Worm (Caenorhabditis elegans) whole organism, L4 larva: ENCODE measurements around the gene F53F4.2.
A peak's percentile ranks its signal among the peaks of the same experiment; 100 is the strongest.

Experiments used
- D1046.2 ChIP-seq: fragments of 200-800 bp; sonication (Bioruptor generic); IDR thresholded peaks from 2 replicates; pipeline ENCODE4 v1.3.6; 2022; ENCODE audit warnings: missing genetic modification characterization, missing compliant biosample characterization
- R02D3.7 ChIP-seq: fragments of 150-350 bp; sonication (generic microtip); optimal IDR thresholded peaks from 3 replicates; lab custom pipeline; 2014; ENCODE audit warnings: missing biosample characterization, missing genetic modification characterization
- T20F7.1 ChIP-seq: fragments of 200-800 bp; sonication (Bioruptor generic); optimal IDR thresholded peaks from 2 replicates; lab custom pipeline; 2018; ENCODE audit warnings: mild to moderate bottlenecking, missing genetic modification characterization, missing compliant biosample characterization
- Y48G9A.11 ChIP-seq: fragments of 200-800 bp; sonication (Bioruptor generic); IDR thresholded peaks from 2 replicates; pipeline ENCODE4 v1.3.6; 2022; ENCODE audit warnings: missing genetic modification reagents, missing genetic modification characterization, missing compliant biosample characterization
- Y5F2A.4 ChIP-seq: fragments of 200-800 bp; sonication (Bioruptor generic); optimal IDR thresholded peaks from 2 replicates; lab custom pipeline; 2018; ENCODE audit warnings: mild to moderate bottlenecking, missing genetic modification characterization, missing compliant biosample characterization
- ZK546.5 ChIP-seq, 2 experiments: sonication (generic microtip); optimal IDR thresholded peaks; 2 replicates each; lab custom pipeline; 2017; ENCODE audit warnings: missing biosample characterization in 2 of 2, missing genetic modification characterization in 2 of 2
- aha-1 ChIP-seq: fragments of 150-350 bp; peaks from one replicate; lab custom pipeline; 2014; ENCODE audit warnings: missing biosample characterization, missing genetic modification characterization
- arid-1 ChIP-seq: fragments of 200-800 bp; sonication (Bioruptor generic); conservative IDR thresholded peaks from 2 replicates; pipeline ENCODE4 v1.3.6; 2022; ENCODE audit warnings: missing genetic modification reagents, missing genetic modification characterization, missing compliant biosample characterization
- ceh-20 ChIP-seq: fragments of 200-800 bp; sonication (Bioruptor generic); IDR thresholded peaks from 2 replicates; pipeline ENCODE4 v1.3.6; 2022; ENCODE audit warnings: missing genetic modification reagents, missing genetic modification characterization, missing compliant biosample characterization
- dmd-6 ChIP-seq: fragments of 200-800 bp; sonication (Bioruptor generic); IDR thresholded peaks from 2 replicates; pipeline ENCODE4 v1.3.6; 2022; ENCODE audit warnings: missing genetic modification reagents, missing genetic modification characterization, missing compliant biosample characterization
- dpl-1 ChIP-seq: fragments of 150-350 bp; optimal IDR thresholded peaks from 2 replicates; lab custom pipeline; 2014; ENCODE audit warnings: missing biosample characterization, missing genetic modification reagents, missing genetic modification characterization
- dve-1 ChIP-seq: sonication (generic microtip); optimal IDR thresholded peaks from 2 replicates; lab custom pipeline; 2017; ENCODE audit warnings: antibody characterized with exemption, mild to moderate bottlenecking, missing genetic modification characterization, missing compliant biosample characterization; ENCODE audit not compliant: insufficient read depth
- egl-27 ChIP-seq: sonication (generic microtip); optimal IDR thresholded peaks from 3 replicates; lab custom pipeline; 2017; ENCODE audit warnings: missing biosample characterization, missing genetic modification reagents, missing genetic modification characterization
- hif-1 ChIP-seq, 2 experiments: sonication (generic microtip); optimal IDR thresholded peaks; 2 replicates each; lab custom pipeline; 2016 to 2017; ENCODE audit warnings: missing compliant biosample characterization in 2 of 2, missing genetic modification characterization in 2 of 2, missing genetic modification reagents in 2 of 2, missing genotype in 2 of 2, mild to moderate bottlenecking in 1 of 2
- hlh-30 ChIP-seq: sonication (generic microtip); optimal IDR thresholded peaks from 2 replicates; lab custom pipeline; 2017; ENCODE audit warnings: antibody characterized with exemption, mild to moderate bottlenecking, missing genetic modification characterization, missing compliant biosample characterization; ENCODE audit not compliant: insufficient read depth
- jun-1 ChIP-seq: fragments of 150-350 bp; optimal IDR thresholded peaks from 2 replicates; lab custom pipeline; 2014; ENCODE audit warnings: missing biosample characterization, missing genetic modification reagents, missing genetic modification characterization
- lin-15B ChIP-seq: fragments of 150-350 bp; sonication (generic microtip); optimal IDR thresholded peaks from 3 replicates; lab custom pipeline; 2014; ENCODE audit warnings: missing biosample characterization, missing genetic modification characterization
- lin-38 ChIP-seq: fragments of 200-800 bp; sonication (Bioruptor generic); IDR thresholded peaks from 2 replicates; pipeline ENCODE4 v1.3.6; 2022; ENCODE audit warnings: missing genetic modification reagents, missing genetic modification characterization, missing compliant biosample characterization
- lsy-2 ChIP-seq, 2 experiments: fragments of 150-350 bp in 1 of 2; sonication (generic microtip) in 1 of 2; optimal IDR thresholded peaks; 2 replicates each; lab custom pipeline; 2014 to 2017; ENCODE audit warnings: missing biosample characterization in 2 of 2, missing genetic modification characterization in 2 of 2
- madf-9 ChIP-seq: fragments of 200-800 bp; sonication (Bioruptor generic); conservative IDR thresholded peaks from 2 replicates; pipeline ENCODE4 v1.3.6; 2022; ENCODE audit warnings: missing genetic modification reagents, missing genetic modification characterization, missing compliant biosample characterization
- mep-1 ChIP-seq: fragments of 150-350 bp; sonication (generic microtip); optimal IDR thresholded peaks from 3 replicates; lab custom pipeline; 2014; ENCODE audit warnings: missing biosample characterization, missing genetic modification characterization
- mes-2 ChIP-seq: sonication (generic microtip); optimal IDR thresholded peaks from 2 replicates; lab custom pipeline; 2016; ENCODE audit warnings: missing genotype, mild to moderate bottlenecking, missing genetic modification characterization, missing compliant biosample characterization; ENCODE audit not compliant: poor library complexity, severe bottlenecking
- nhr-102 ChIP-seq: sonication (generic microtip); optimal IDR thresholded peaks from 2 replicates; lab custom pipeline; 2016; ENCODE audit warnings: mild to moderate bottlenecking, missing genetic modification characterization, moderate library complexity, missing compliant biosample characterization
- nhr-28 ChIP-seq: fragments of 150-350 bp; optimal IDR thresholded peaks from 2 replicates; lab custom pipeline; 2014; ENCODE audit warnings: missing biosample characterization, missing genetic modification characterization
- nhr-41 ChIP-seq: fragments of 200-800 bp; sonication (Bioruptor generic); IDR thresholded peaks from 2 replicates; pipeline ENCODE4 v1.3.6; 2022; ENCODE audit warnings: missing genetic modification reagents, missing genetic modification characterization, missing compliant biosample characterization
- nhr-48 ChIP-seq: sonication (generic microtip); optimal IDR thresholded peaks from 2 replicates; lab custom pipeline; 2016; ENCODE audit warnings: mild to moderate bottlenecking, missing genetic modification characterization, missing compliant biosample characterization
- nhr-6 ChIP-seq: fragments of 150-350 bp; optimal IDR thresholded peaks from 2 replicates; lab custom pipeline; 2014; ENCODE audit warnings: missing biosample characterization, missing genetic modification characterization
- rbr-2 ChIP-seq: sonication (generic microtip); optimal IDR thresholded peaks from 2 replicates; lab custom pipeline; 2016; ENCODE audit warnings: missing genotype, missing genetic modification characterization, missing compliant biosample characterization
- saeg-2 ChIP-seq: fragments of 200-800 bp; sonication (Bioruptor generic); IDR thresholded peaks from 2 replicates; pipeline ENCODE4 v1.3.6; 2022; ENCODE audit warnings: missing genetic modification reagents, missing genetic modification characterization, missing compliant biosample characterization
- set-16 ChIP-seq: fragments of 200-800 bp; sonication (Bioruptor generic); IDR thresholded peaks from 2 replicates; pipeline ENCODE4 v1.3.6; 2022; ENCODE audit warnings: missing genetic modification reagents, missing genetic modification characterization, missing compliant biosample characterization
- skn-1 ChIP-seq: fragments of 150-350 bp; optimal IDR thresholded peaks from 2 replicates; lab custom pipeline; 2014; ENCODE audit warnings: missing biosample characterization, missing genetic modification characterization
- snpc-1.2 ChIP-seq: fragments of 200-800 bp; sonication (Bioruptor generic); IDR thresholded peaks from 2 replicates; pipeline ENCODE4 v1.3.6; 2022; ENCODE audit warnings: missing genetic modification reagents, missing genetic modification characterization, missing compliant biosample characterization
- tra-1 ChIP-seq: fragments of 200-800 bp; sonication (Bioruptor generic); IDR thresholded peaks from 2 replicates; pipeline ENCODE4 v1.3.6; 2022; ENCODE audit warnings: missing genetic modification reagents, missing genetic modification characterization, missing compliant biosample characterization
- unc-130 ChIP-seq: sonication (generic microtip); optimal IDR thresholded peaks from 2 replicates; lab custom pipeline; 2016; ENCODE audit warnings: missing genetic modification reagents, missing genetic modification characterization, missing compliant biosample characterization
- zag-1 ChIP-seq: fragments of 150-350 bp; optimal IDR thresholded peaks from 2 replicates; lab custom pipeline; 2014; ENCODE audit warnings: missing biosample characterization, missing genetic modification characterization
- ztf-7 ChIP-seq: fragments of 150-350 bp; optimal IDR thresholded peaks from 2 replicates; lab custom pipeline; 2014; ENCODE audit warnings: missing biosample characterization, missing genetic modification characterization

The F53F4.2 gene

ce11 chrV:13556746-13557145 is 32.6 kb downstream of the F53F4.2 start, which contains the start of gene cav-2 (continued):
- TF ChIP-seq dmd-6 (GFP tag; lab: Robert Waterston, UW), result peak; percentile 86
- no peak for TF ChIP-seq skn-1 (tag; lab: Kevin White, UChicago)
- no peak for TF ChIP-seq ZK546.5 (tag; optimal IDR thresholded peaks at IDR 0.05; lab: Kevin White, UChicago)
- TF ChIP-seq, all 104 proteins: peak for 44

ce11 chrV:13556297-13556696 is 33.1 kb downstream of the F53F4.2 start, which contains the start of gene C56A3.6:
Gene C56A3.6 (minus strand): TSS chrV:13556397.
- TF ChIP-seq R02D3.7 (tag; lab: Kevin White, UChicago) (no peak), nhr-41 (GFP tag; lab: Robert Waterston, UW) (no peak), nhr-102 (no peak), nhr-48 (tag; lab: Kevin White, UChicago) (no peak), dmd-6 (GFP tag; lab: Robert Waterston, UW) (no peak), nhr-28 (tag; lab: Kevin White, UChicago) (no peak), ceh-20 (GFP tag; lab: Robert Waterston, UW) (no peak), egl-27 (no peak), ztf-7 (tag; lab: Kevin White, UChicago) (no peak), madf-9 (GFP tag; lab: Robert Waterston, UW) (no peak), jun-1 (tag; lab: Kevin White, UChicago) (no peak), saeg-2 (GFP tag; lab: Robert Waterston, UW) (no peak), Y5F2A.4 (no peak)

- TF ChIP-seq dpl-1 (GFP tag; lab: Kevin White, UChicago) (peak; percentile 61), zag-1 (tag; lab: Kevin White, UChicago) (no peak), lin-15B (tag; lab: Kevin White, UChicago) (no peak), T20F7.1 (GFP tag; lab: Kevin White, UChicago) (peak; percentile 68), arid-1 (no peak), lsy-2 (tag; optimal IDR thresholded peaks at IDR 0.05; lab: Kevin White, UChicago) (peak in 1 of 2 experiments; percentile 78), mep-1 (tag; lab: Kevin White, UChicago) (peak; percentile 49), lin-38 (peak; percentile 57), tra-1 (no peak), dve-1 (tag; lab: Kevin White, UChicago) (peak; percentile 1), aha-1 (tag; lab: Kevin White, UChicago) (peak; percentile 74), Y48G9A.11 (GFP tag; lab: Robert Waterston, UW) (no peak), unc-130 (peak; percentile 25), hlh-30 (peak; percentile 88), egl-27 (no peak), set-16 (GFP tag; lab: Robert Waterston, UW) (no peak), D1046.2 (GFP tag; lab: Robert Waterston, UW) (no peak), snpc-1.2 (GFP tag; lab: Robert Waterston, UW) (no peak), hif-1 (tag; optimal IDR thresholded peaks at IDR 0.05; lab: Kevin White, UChicago) (peak in 1 of 2 experiments; percentile 78), ztf-7 (tag; lab: Kevin White, UChicago) (no peak), Y5F2A.4 (no peak), rbr-2 (tag; lab: Kevin White, UChicago) (peak; percentile 14), skn-1 (tag; lab: Kevin White, UChicago) (no peak), mes-2 (tag; lab: Kevin White, UChicago) (peak; percentile 94), nhr-6 (peak; percentile 78)
Observed at ce11 chrV:13551601-13552000, 37.8 kb downstream of the F53F4.2 start, which contains the start of the genes C56A3.4 and C56A3.5. Gene C56A3.4 (minus strand): TSS chrV:13551754. Gene C56A3.5 (plus strand): TSS chrV:13551967.
